Worm (Caenorhabditis elegans) whole organism, L1 larva: ENCODE measurements around the gene C27B7.6.

Experiments used
- C04F5.9 ChIP-seq: sonication (generic microtip); optimal IDR thresholded peaks from 2 replicates; lab custom pipeline; 2016; ENCODE audit warnings: missing genetic modification characterization, missing compliant biosample characterization
- C16A3.4 ChIP-seq: fragments of 150-350 bp; optimal IDR thresholded peaks from 2 replicates; lab custom pipeline; 2014; ENCODE audit warnings: missing biosample characterization, missing genetic modification characterization
- C34B4.2 ChIP-seq: sonication (generic microtip); optimal IDR thresholded peaks from 2 replicates; lab custom pipeline; 2017; ENCODE audit warnings: mild to moderate bottlenecking, missing genetic modification characterization, missing compliant biosample characterization
- alr-1 ChIP-seq: fragments of 200-800 bp; sonication (Bioruptor generic); optimal IDR thresholded peaks from 2 replicates; lab custom pipeline; 2018; ENCODE audit warnings: borderline replicate concordance, mild to moderate bottlenecking, missing genetic modification characterization, missing compliant biosample characterization
- aly-2 ChIP-seq: fragments of 150-350 bp; optimal IDR thresholded peaks from 2 replicates; lab custom pipeline; 2014; ENCODE audit warnings: missing biosample characterization, missing genetic modification characterization
- ama-1 ChIP-seq: fragments of 150-350 bp; optimal IDR thresholded peaks from 2 replicates; lab custom pipeline; 2014
- ceh-8 ChIP-seq: fragments of 200-800 bp; sonication (Bioruptor generic); optimal IDR thresholded peaks from 2 replicates; lab custom pipeline; 2018; ENCODE audit warnings: mild to moderate bottlenecking, missing genetic modification characterization, moderate library complexity, missing compliant biosample characterization
- ceh-82 ChIP-seq, 3 experiments: fragments of 150-350 bp in 1 of 3; sonication (generic microtip) in 2 of 3; optimal IDR thresholded peaks; 2 replicates each; lab custom pipeline; 2014 to 2017; ENCODE audit warnings: missing biosample characterization in 3 of 3, missing genetic modification characterization in 3 of 3
- ceh-90 ChIP-seq: sonication (generic microtip); optimal IDR thresholded peaks from 2 replicates; lab custom pipeline; 2016; ENCODE audit warnings: missing genetic modification characterization, missing compliant biosample characterization
- ces-1 ChIP-seq: fragments of 150-350 bp; optimal IDR thresholded peaks from 2 replicates; lab custom pipeline; 2014; ENCODE audit warnings: missing biosample characterization, missing genetic modification reagents, missing genetic modification characterization
- efl-1 ChIP-seq, 4 experiments: fragments of 150-350 bp; optimal IDR thresholded peaks in 3 of 4; peaks in 1 of 4; 1 replicate in 1 of 4; 2 replicates in 3 of 4; lab custom pipeline; 2014; ENCODE audit warnings: missing biosample characterization in 2 of 4, missing genetic modification characterization in 2 of 4, missing genetic modification reagents in 2 of 4
- elt-2 ChIP-seq: sonication (generic microtip); optimal IDR thresholded peaks from 2 replicates; lab custom pipeline; 2016; ENCODE audit warnings: missing genetic modification characterization, mild to moderate bottlenecking, inconsistent platforms, missing compliant biosample characterization, missing genetic modification reagents
- fkh-4 ChIP-seq: sonication (generic microtip); optimal IDR thresholded peaks from 2 replicates; lab custom pipeline; 2016; ENCODE audit warnings: missing compliant biosample characterization, missing genetic modification characterization, borderline replicate concordance
- fkh-8 ChIP-seq: sonication (generic microtip); optimal IDR thresholded peaks from 2 replicates; lab custom pipeline; 2016; ENCODE audit warnings: mild to moderate bottlenecking, missing genetic modification characterization, missing compliant biosample characterization
- fos-1 ChIP-seq: fragments of 150-350 bp; optimal IDR thresholded peaks from 2 replicates; lab custom pipeline; 2014; ENCODE audit warnings: missing biosample characterization, missing genetic modification characterization
- grh-1 ChIP-seq: fragments of 200-800 bp; sonication (Bioruptor generic); IDR thresholded peaks from 2 replicates; pipeline ENCODE4 v1.3.6; 2022; ENCODE audit warnings: missing genetic modification reagents, missing genetic modification characterization, missing compliant biosample characterization
- hlh-4 ChIP-seq: sonication (generic microtip); optimal IDR thresholded peaks from 2 replicates; lab custom pipeline; 2016; ENCODE audit warnings: mild to moderate bottlenecking, missing genetic modification characterization, missing compliant biosample characterization
- hpl-2 ChIP-seq: fragments of 150-350 bp; optimal IDR thresholded peaks from 2 replicates; lab custom pipeline; 2014; ENCODE audit warnings: missing biosample characterization, missing genetic modification reagents, missing genetic modification characterization
- irx-1 ChIP-seq: sonication (generic microtip); optimal IDR thresholded peaks from 2 replicates; lab custom pipeline; 2016; ENCODE audit warnings: missing genetic modification characterization, missing compliant biosample characterization
- lin-14 ChIP-seq: fragments of 200-800 bp; sonication (Bioruptor generic); optimal IDR thresholded peaks from 2 replicates; lab custom pipeline; 2018; ENCODE audit warnings: mild to moderate bottlenecking, missing genetic modification characterization, moderate library complexity, missing compliant biosample characterization
- lin-15B ChIP-seq: fragments of 150-350 bp; sonication (generic microtip); optimal IDR thresholded peaks from 3 replicates; lab custom pipeline; 2014; ENCODE audit warnings: missing biosample characterization, missing genetic modification characterization
- lin-35 ChIP-seq, 2 experiments: fragments of 150-350 bp; optimal IDR thresholded peaks; 2 replicates each; lab custom pipeline; 2014; ENCODE audit warnings: missing biosample characterization in 2 of 2, missing genetic modification characterization in 2 of 2, missing genetic modification reagents in 2 of 2
- lir-3 ChIP-seq: sonication (generic microtip); optimal IDR thresholded peaks from 2 replicates; lab custom pipeline; 2016; ENCODE audit warnings: mild to moderate bottlenecking, missing genetic modification characterization, moderate library complexity, missing compliant biosample characterization; ENCODE audit not compliant: poor library complexity
- mef-2 ChIP-seq: fragments of 150-350 bp; optimal IDR thresholded peaks from 2 replicates; lab custom pipeline; 2014; ENCODE audit warnings: missing biosample characterization, missing genetic modification characterization
- nhr-12 ChIP-seq: sonication (generic microtip); optimal IDR thresholded peaks from 2 replicates; lab custom pipeline; 2017; ENCODE audit warnings: missing biosample characterization, missing genetic modification characterization
- nhr-19 ChIP-seq: fragments of 200-800 bp; sonication (Bioruptor generic); conservative IDR thresholded peaks from 2 replicates; pipeline ENCODE4 v1.3.6; 2022; ENCODE audit warnings: missing genetic modification characterization, missing compliant biosample characterization
- nhr-20 ChIP-seq: sonication (generic microtip); optimal IDR thresholded peaks from 2 replicates; lab custom pipeline; 2016; ENCODE audit warnings: mild to moderate bottlenecking, missing genetic modification characterization, missing compliant biosample characterization
- nhr-28 ChIP-seq: fragments of 150-350 bp; optimal IDR thresholded peaks from 2 replicates; lab custom pipeline; 2014; ENCODE audit warnings: missing biosample characterization, missing genetic modification characterization
- nhr-47 ChIP-seq: sonication (generic microtip); optimal IDR thresholded peaks from 2 replicates; lab custom pipeline; 2016; ENCODE audit warnings: mild to moderate bottlenecking, missing genetic modification characterization, moderate library complexity, missing compliant biosample characterization
- nhr-71 ChIP-seq: sonication (generic microtip); optimal IDR thresholded peaks from 2 replicates; lab custom pipeline; 2016; ENCODE audit warnings: mild to moderate bottlenecking, missing genetic modification characterization, moderate library complexity, missing compliant biosample characterization
- nhr-77 ChIP-seq: fragments of 150-350 bp; optimal IDR thresholded peaks from 2 replicates; lab custom pipeline; 2014; ENCODE audit warnings: missing biosample characterization, missing genetic modification characterization
- nhr-90 ChIP-seq: sonication (generic microtip); optimal IDR thresholded peaks from 2 replicates; lab custom pipeline; 2016; ENCODE audit warnings: mild to moderate bottlenecking, missing genetic modification characterization, missing compliant biosample characterization; ENCODE audit not compliant: poor library complexity
- pag-3 ChIP-seq: sonication (generic microtip); optimal IDR thresholded peaks from 2 replicates; lab custom pipeline; 2017; ENCODE audit warnings: missing genetic modification characterization, mild to moderate bottlenecking, missing compliant biosample characterization, antibody characterized with exemption, borderline replicate concordance; ENCODE audit not compliant: insufficient read depth
- pqm-1 ChIP-seq: sonication (generic microtip); optimal IDR thresholded peaks from 3 replicates; lab custom pipeline; 2017; ENCODE audit warnings: missing biosample characterization, missing genetic modification characterization
- rnt-1 ChIP-seq: sonication (generic microtip); optimal IDR thresholded peaks from 2 replicates; lab custom pipeline; 2016; ENCODE audit warnings: mild to moderate bottlenecking, missing genetic modification characterization, moderate library complexity, missing compliant biosample characterization
- skn-1 ChIP-seq: fragments of 150-350 bp; optimal IDR thresholded peaks from 2 replicates; lab custom pipeline; 2014; ENCODE audit warnings: missing biosample characterization, missing genetic modification characterization
- snpc-4 ChIP-seq: fragments of 150-350 bp; optimal IDR thresholded peaks from 2 replicates; lab custom pipeline; 2014; ENCODE audit warnings: missing biosample characterization, missing genetic modification characterization
- snu-23 ChIP-seq: sonication (generic microtip); optimal IDR thresholded peaks from 2 replicates; lab custom pipeline; 2016; ENCODE audit warnings: missing genetic modification characterization, missing compliant biosample characterization
- sptf-1 ChIP-seq: fragments of 150-350 bp; optimal IDR thresholded peaks from 2 replicates; lab custom pipeline; 2014; ENCODE audit warnings: missing biosample characterization, missing genetic modification characterization
- sup-37 ChIP-seq: fragments of 200-800 bp; sonication (Bioruptor generic); optimal IDR thresholded peaks from 2 replicates; lab custom pipeline; 2018; ENCODE audit warnings: mild to moderate bottlenecking, missing genetic modification characterization, missing compliant biosample characterization
- swsn-7 ChIP-seq: sonication (generic microtip); optimal IDR thresholded peaks from 2 replicates; lab custom pipeline; 2016; ENCODE audit warnings: missing genetic modification characterization, missing compliant biosample characterization
- tlp-1 ChIP-seq: fragments of 150-350 bp; optimal IDR thresholded peaks from 2 replicates; lab custom pipeline; 2014; ENCODE audit warnings: missing biosample characterization, missing genetic modification characterization
- unc-130 ChIP-seq: fragments of 150-350 bp; optimal IDR thresholded peaks from 2 replicates; lab custom pipeline; 2017; ENCODE audit warnings: missing biosample characterization, missing genetic modification characterization, inconsistent platforms
- unc-86 ChIP-seq: sonication (generic microtip); optimal IDR thresholded peaks from 2 replicates; lab custom pipeline; 2016; ENCODE audit warnings: missing genetic modification characterization, missing compliant biosample characterization
- zag-1 ChIP-seq: fragments of 150-350 bp; optimal IDR thresholded peaks from 2 replicates; lab custom pipeline; 2014; ENCODE audit warnings: missing biosample characterization, missing genetic modification characterization
- ztf-11 ChIP-seq, 2 experiments: sonication (generic microtip); optimal IDR thresholded peaks; 2 replicates each; lab custom pipeline; 2016 to 2017; ENCODE audit warnings: missing genetic modification characterization in 2 of 2, missing biosample characterization in 1 of 2, missing compliant biosample characterization in 1 of 2

Gene C27B7.6

ce11 chrIV:8906164-8906563, at the start of gene C27B7.6:
C27B7.6 (minus strand) TSS chrIV:8906345.
- TF ChIP-seq C16A3.4 (tag; lab: Kevin White, UChicago): no peak
- no peak for TF ChIP-seq tlp-1 (tag; lab: Kevin White, UChicago)
- TF ChIP-seq efl-1 (optimal IDR thresholded peaks at IDR 0.05; lab: Kevin White, UChicago): no peak
- TF ChIP-seq efl-1 (GFP tag; optimal IDR thresholded peaks at IDR 0.05 in 1 of 2; lab: Kevin White, UChicago): peak in 1 of 2 experiments; percentile 83
- peak; percentile 24 for TF ChIP-seq snu-23 (GFP tag; lab: Kevin White, UChicago)
- no peak for TF ChIP-seq lin-14
- peak; percentile 62 for TF ChIP-seq nhr-71 (tag; lab: Kevin White, UChicago)
- no peak for TF ChIP-seq nhr-12
- no peak for TF ChIP-seq aly-2 (tag; lab: Kevin White, UChicago)
- peak; percentile 14 for TF ChIP-seq unc-130 (tag; lab: Kevin White, UChicago)
- no peak for TF ChIP-seq ces-1
- TF ChIP-seq nhr-90 (tag; lab: Kevin White, UChicago): no peak
- no peak for TF ChIP-seq lir-3 (tag; lab: Kevin White, UChicago)
- no peak for TF ChIP-seq C04F5.9 (tag; lab: Kevin White, UChicago)
- TF ChIP-seq nhr-47 (tag; lab: Kevin White, UChicago): no peak
- no peak for TF ChIP-seq nhr-28 (tag; lab: Kevin White, UChicago)
- no peak for TF ChIP-seq zag-1
- TF ChIP-seq swsn-7: no peak
- TF ChIP-seq nhr-20 (tag; lab: Kevin White, UChicago): no peak
- no peak for TF ChIP-seq lin-15B (tag; lab: Kevin White, UChicago)
- TF ChIP-seq irx-1 (tag; lab: Kevin White, UChicago): no peak
- no peak for TF ChIP-seq pag-3 (tag; lab: Kevin White, UChicago)
- no peak for TF ChIP-seq ceh-90 (tag; lab: Kevin White, UChicago)
- peak; percentile 40 for TF ChIP-seq rnt-1 (tag; lab: Kevin White, UChicago)
- no peak for TF ChIP-seq mef-2 (tag; lab: Kevin White, UChicago)

- TF ChIP-seq aly-2 (tag; lab: Kevin White, UChicago) (no peak), efl-1 (optimal IDR thresholded peaks at IDR 0.05; lab: Kevin White, UChicago) (no peak), efl-1 (GFP tag; optimal IDR thresholded peaks at IDR 0.05 in 1 of 2; lab: Kevin White, UChicago) (peak in 1 of 2 experiments; percentile 74), pqm-1 (tag; lab: Kevin White, UChicago) (no peak), tlp-1 (tag; lab: Kevin White, UChicago) (no peak), fkh-8 (no peak), unc-130 (tag; lab: Kevin White, UChicago) (no peak), C34B4.2 (tag; lab: Kevin White, UChicago) (no peak), nhr-71 (tag; lab: Kevin White, UChicago) (no peak), ceh-90 (tag; lab: Kevin White, UChicago) (no peak), snu-23 (GFP tag; lab: Kevin White, UChicago) (peak; percentile 24), nhr-77 (no peak), sup-37 (GFP tag; lab: Kevin White, UChicago) (no peak), ama-1 (lab: Kevin White, UChicago) (no peak), grh-1 (GFP tag; lab: Robert Waterston, UW) (no peak; the same call in 1 of the 2 replicates), skn-1 (tag; lab: Kevin White, UChicago) (peak; percentile 34), hpl-2 (no peak), sptf-1 (tag; lab: Kevin White, UChicago) (no peak), fkh-4 (no peak), lin-14 (peak; percentile 56), elt-2 (tag; lab: Kevin White, UChicago) (no peak)
- TF ChIP-seq, all 84 proteins: peak for 4
These were observed 48.0 kb upstream of the C27B7.6 start for ce11 chrIV:8954126-8954525.

ce11 chrIV:8951953-8952567, 45.9 kb upstream of the C27B7.6 start:
- no peak for TF ChIP-seq ceh-8 (GFP tag; lab: Kevin White, UChicago)
- no peak for TF ChIP-seq swsn-7
- TF ChIP-seq elt-2 (tag; lab: Kevin White, UChicago): peak; percentile 16
- TF ChIP-seq zag-1: no peak
- no peak for TF ChIP-seq nhr-19
- TF ChIP-seq lin-35 (GFP tag; optimal IDR thresholded peaks at IDR 0.05; lab: Kevin White, UChicago): no peak
- TF ChIP-seq ztf-11 (tag; optimal IDR thresholded peaks at IDR 0.05; lab: Kevin White, UChicago): no peak
- TF ChIP-seq fos-1 (tag; lab: Kevin White, UChicago): no peak
- TF ChIP-seq snpc-4 (tag; lab: Kevin White, UChicago): no peak
- TF ChIP-seq unc-86 (tag; lab: Kevin White, UChicago): no peak
- no peak for TF ChIP-seq ceh-82 (tag; optimal IDR thresholded peaks at IDR 0.05; lab: Kevin White, UChicago)
- TF ChIP-seq hlh-4: no peak
- TF ChIP-seq nhr-20 (tag; lab: Kevin White, UChicago): no peak
- TF ChIP-seq alr-1 (tag; lab: Kevin White, UChicago): no peak
- no peak for TF ChIP-seq efl-1 (optimal IDR thresholded peaks at IDR 0.05; lab: Kevin White, UChicago)
- peak in 1 of 2 experiments; percentile 90 for TF ChIP-seq efl-1 (GFP tag; optimal IDR thresholded peaks at IDR 0.05 in 1 of 2; lab: Kevin White, UChicago)
- TF ChIP-seq nhr-28 (tag; lab: Kevin White, UChicago): no peak
